Fruit fly (Drosophila melanogaster): Measurements from ENCODE around the gene CG42590.
A peak's percentile ranks its signal among the peaks of the same experiment; 100 is the strongest.

CG42590 gene

dm6 chr3L:8081822-8082221 lies 12.8 kb upstream of the CG42590 start (continued):
- TF ChIP-seq wor (GFP tag; IDR thresholded peaks at IDR 0.05) = no peak
- TF ChIP-seq CG15479 (GFP tag; optimal IDR thresholded peaks at IDR 0.05) = no peak
- peak; percentile 44 for TF ChIP-seq CG4707 (GFP tag; optimal IDR thresholded peaks at IDR 0.05)
- no peak for TF ChIP-seq CG17802 (tag; optimal IDR thresholded peaks at IDR 0.05)
- TF ChIP-seq Poxn (GFP tag; IDR thresholded peaks at IDR 0.05) = no peak
- no peak for TF ChIP-seq CG10366 (GFP tag; IDR thresholded peaks at IDR 0.05)
- TF ChIP-seq Hand (GFP tag; optimal IDR thresholded peaks at IDR 0.05) = peak; percentile 68
- TF ChIP-seq gcm (GFP tag; optimal IDR thresholded peaks at IDR 0.05) = peak; percentile 31
- peak; percentile 72 for TF ChIP-seq CG13287 (GFP tag; IDR thresholded peaks at IDR 0.05; ENCODE audit: partially characterized antibody)
- peak; percentile 6 for TF ChIP-seq ems (GFP tag; optimal IDR thresholded peaks at IDR 0.05)
- no peak for TF ChIP-seq Abd-B (GFP tag; optimal IDR thresholded peaks at IDR 0.05)
- TF ChIP-seq CG14050 (GFP tag; IDR thresholded peaks at IDR 0.05) = no peak; the same call in 2 of the 3 replicates
- TF ChIP-seq pb (GFP tag; optimal IDR thresholded peaks at IDR 0.05) = no peak
- TF ChIP-seq CG15073 (GFP tag; optimal IDR thresholded peaks at IDR 0.05) = no peak
- TF ChIP-seq fd3F (GFP tag; optimal IDR thresholded peaks at IDR 0.05) = no peak
- TF ChIP-seq CG15514 (GFP tag; optimal IDR thresholded peaks at IDR 0.05) = peak; percentile 66
- TF ChIP-seq CG7839 (tag; optimal IDR thresholded peaks at IDR 0.05) = peak; percentile 31
- no peak for TF ChIP-seq D (optimal IDR thresholded peaks at IDR 0.05)
- no peak for TF ChIP-seq D (GFP tag; optimal IDR thresholded peaks at IDR 0.05)
- TF ChIP-seq Hmx (GFP tag; optimal IDR thresholded peaks at IDR 0.05) = no peak
- peak; percentile 29 for TF ChIP-seq CG1529 (GFP tag; optimal IDR thresholded peaks at IDR 0.05)
- no peak for TF ChIP-seq pita (GFP tag; optimal IDR thresholded peaks at IDR 0.05)
- TF ChIP-seq sob (GFP tag; IDR thresholded peaks at IDR 0.05) = peak; percentile 66
- TF ChIP-seq Hey (tag; optimal IDR thresholded peaks at IDR 0.05) = no peak
- TF ChIP-seq chm (GFP tag; IDR thresholded peaks at IDR 0.05) = no peak; the same call in 1 of the 2 replicates
- no peak for TF ChIP-seq CG14441 (GFP tag; IDR thresholded peaks at IDR 0.05)
- TF ChIP-seq PHDP (tag; optimal IDR thresholded peaks at IDR 0.05) = peak; percentile 53
- TF ChIP-seq CG17328 (GFP tag; IDR thresholded peaks at IDR 0.05) = no peak
- TF ChIP-seq nerfin-1 (tag; optimal IDR thresholded peaks at IDR 0.05) = peak; percentile 16
- TF ChIP-seq CG4282 (GFP tag; optimal IDR thresholded peaks at IDR 0.05) = no peak
- TF ChIP-seq Xrp1 (GFP tag; IDR thresholded peaks at IDR 0.05) = peak; percentile 31; the same call in 1 of the 2 replicates
- no peak for TF ChIP-seq usp (GFP tag; optimal IDR thresholded peaks at IDR 0.05)
- TF ChIP-seq CG8281 (tag; optimal IDR thresholded peaks at IDR 0.05) = peak; percentile 28
- peak; percentile 35 for TF ChIP-seq CTCF (GFP tag; optimal IDR thresholded peaks at IDR 0.05)
- peak; percentile 31; the same call in 1 of the 2 replicates for TF ChIP-seq rib (GFP tag; IDR thresholded peaks at IDR 0.05)
- peak; percentile 67 for TF ChIP-seq CG10267 (tag; optimal IDR thresholded peaks at IDR 0.05)
- no peak for TF ChIP-seq CG16779 (GFP tag; IDR thresholded peaks at IDR 0.05)
- TF ChIP-seq CG32772 (GFP tag; IDR thresholded peaks at IDR 0.05) = no peak
- no peak for TF ChIP-seq CG11093 (GFP tag; IDR thresholded peaks at IDR 0.05)
- TF ChIP-seq danr (GFP tag; IDR thresholded peaks at IDR 0.05) = no peak
- no peak for TF ChIP-seq CG11247 (GFP tag; IDR thresholded peaks at IDR 0.05)
- no peak for TF ChIP-seq Neu2 (GFP tag; optimal IDR thresholded peaks at IDR 0.05; ENCODE audit: borderline replicate concordance)
- TF ChIP-seq lov (optimal IDR thresholded peaks at IDR 0.05) = no peak
- no peak; the same call in 2 of the 3 replicates for TF ChIP-seq lov (GFP tag; IDR thresholded peaks at IDR 0.05)
- peak; percentile 58 for TF ChIP-seq lilli (GFP tag; optimal IDR thresholded peaks at IDR 0.05)
- TF ChIP-seq Atf6 (GFP tag; IDR thresholded peaks at IDR 0.05) = peak; percentile 55; the same call in 1 of the 2 replicates
- TF ChIP-seq CG18262 (tag; optimal IDR thresholded peaks at IDR 0.05) = no peak
- peak; percentile 33 for TF ChIP-seq kah (GFP tag; optimal IDR thresholded peaks at IDR 0.05)
- no peak for TF ChIP-seq tna (GFP tag; IDR thresholded peaks at IDR 0.05; ENCODE audit: partially characterized antibody)
- TF ChIP-seq D19B (GFP tag; optimal IDR thresholded peaks at IDR 0.05) = no peak
- TF ChIP-seq unpg (GFP tag; optimal IDR thresholded peaks at IDR 0.05) = peak; percentile 46
- TF ChIP-seq ranshi (GFP tag; IDR thresholded peaks at IDR 0.05) = no peak; the same call in 1 of the 2 replicates

Data from whole organism, embryonic.